Worm (Caenorhabditis elegans) whole organism, L1 larva: ENCODE data around the gene col-87.

ENCODE experiments used
- aha-1 ChIP-seq: fragments of 150-350 bp; optimal IDR thresholded peaks from 2 replicates; lab custom pipeline; 2014; ENCODE audit warnings: missing biosample characterization, missing genetic modification characterization
- aly-2 ChIP-seq: fragments of 150-350 bp; optimal IDR thresholded peaks from 2 replicates; lab custom pipeline; 2014; ENCODE audit warnings: missing biosample characterization, missing genetic modification characterization
- blmp-1 ChIP-seq: fragments of 150-350 bp; optimal IDR thresholded peaks from 2 replicates; lab custom pipeline; 2014; ENCODE audit warnings: missing biosample characterization, missing genetic modification characterization
- ceh-63 ChIP-seq: fragments of 200-800 bp; sonication (Bioruptor generic); optimal IDR thresholded peaks from 2 replicates; lab custom pipeline; 2018; ENCODE audit warnings: mild to moderate bottlenecking, missing genetic modification characterization, missing compliant biosample characterization
- ceh-8 ChIP-seq: fragments of 200-800 bp; sonication (Bioruptor generic); optimal IDR thresholded peaks from 2 replicates; lab custom pipeline; 2018; ENCODE audit warnings: mild to moderate bottlenecking, missing genetic modification characterization, moderate library complexity, missing compliant biosample characterization
- fos-1 ChIP-seq: fragments of 150-350 bp; optimal IDR thresholded peaks from 2 replicates; lab custom pipeline; 2014; ENCODE audit warnings: missing biosample characterization, missing genetic modification characterization
- lsy-2 ChIP-seq, 2 experiments: fragments of 150-350 bp; optimal IDR thresholded peaks; 2 replicates each; lab custom pipeline; 2014; ENCODE audit warnings: missing biosample characterization in 2 of 2, missing genetic modification characterization in 2 of 2
- nhr-11 ChIP-seq: fragments of 150-350 bp; optimal IDR thresholded peaks from 2 replicates; lab custom pipeline; 2014; ENCODE audit warnings: missing biosample characterization, missing genetic modification characterization
- nhr-20 ChIP-seq: sonication (generic microtip); optimal IDR thresholded peaks from 2 replicates; lab custom pipeline; 2016; ENCODE audit warnings: mild to moderate bottlenecking, missing genetic modification characterization, missing compliant biosample characterization
- nhr-85 ChIP-seq: sonication (generic microtip); peaks from one replicate; lab custom pipeline; 2016; ENCODE audit warnings: missing genetic modification characterization, inconsistent platforms, missing compliant biosample characterization
- pqm-1 ChIP-seq: sonication (generic microtip); optimal IDR thresholded peaks from 3 replicates; lab custom pipeline; 2017; ENCODE audit warnings: missing biosample characterization, missing genetic modification characterization
- snpc-4 ChIP-seq: fragments of 150-350 bp; optimal IDR thresholded peaks from 2 replicates; lab custom pipeline; 2014; ENCODE audit warnings: missing biosample characterization, missing genetic modification characterization
- unc-62 ChIP-seq: fragments of 150-350 bp; optimal IDR thresholded peaks from 2 replicates; lab custom pipeline; 2014; ENCODE audit warnings: missing biosample characterization, missing genetic modification reagents, missing genetic modification characterization

ce11 chrII:14136302-14136701, 41.8 kb upstream of the col-87 start:
- TF ChIP-seq snpc-4 (tag; lab: Kevin White, UChicago), result no peak
- no peak for TF ChIP-seq aly-2 (tag; lab: Kevin White, UChicago)
- TF ChIP-seq unc-62 (GFP tag; lab: Kevin White, UChicago), result no peak
- TF ChIP-seq lsy-2 (tag; optimal IDR thresholded peaks at IDR 0.05; lab: Kevin White, UChicago), result no peak
- no peak for TF ChIP-seq nhr-11
- TF ChIP-seq ceh-63 (GFP tag; lab: Kevin White, UChicago), result no peak
- TF ChIP-seq fos-1, result no peak
- no peak for TF ChIP-seq ceh-8
- no peak for TF ChIP-seq nhr-20 (tag; lab: Kevin White, UChicago)
- TF ChIP-seq pqm-1 (tag; lab: Kevin White, UChicago), result no peak
- no peak for TF ChIP-seq aha-1 (tag; lab: Kevin White, UChicago)
- no peak for TF ChIP-seq nhr-85 (tag; lab: Kevin White, UChicago)
- TF ChIP-seq blmp-1 (tag; lab: Kevin White, UChicago), result no peak
